Worm (Caenorhabditis elegans) whole organism, L3 larva: ENCODE results near the gene ugt-6.
A peak's percentile ranks its signal among the peaks of the same experiment; 100 is the strongest.

ENCODE experiments used
- R02D3.7 ChIP-seq: fragments of 150-350 bp; optimal IDR thresholded peaks from 2 replicates; lab custom pipeline; 2014; ENCODE audit warnings: missing biosample characterization, missing genetic modification characterization
- aly-2 ChIP-seq: fragments of 150-350 bp; optimal IDR thresholded peaks from 2 replicates; lab custom pipeline; 2014; ENCODE audit warnings: missing biosample characterization, missing genetic modification characterization
- ama-1 ChIP-seq: fragments of 150-350 bp; optimal IDR thresholded peaks from 2 replicates; lab custom pipeline; 2018
- ceh-16 ChIP-seq: sonication (generic microtip); optimal IDR thresholded peaks from 2 replicates; lab custom pipeline; 2017; ENCODE audit warnings: missing biosample characterization, missing genetic modification characterization
- ceh-28 ChIP-seq: fragments of 150-350 bp; optimal IDR thresholded peaks from 2 replicates; lab custom pipeline; 2014; ENCODE audit warnings: missing biosample characterization, missing genetic modification reagents, missing genetic modification characterization
- ceh-82 ChIP-seq: fragments of 150-350 bp; optimal IDR thresholded peaks from 2 replicates; lab custom pipeline; 2014; ENCODE audit warnings: missing biosample characterization, missing genetic modification characterization
- ceh-9 ChIP-seq: sonication (generic microtip); optimal IDR thresholded peaks from 2 replicates; lab custom pipeline; 2018; ENCODE audit warnings: missing biosample characterization, missing genetic modification characterization
- egl-27 ChIP-seq: sonication (generic microtip); optimal IDR thresholded peaks from 4 replicates; lab custom pipeline; 2017; ENCODE audit warnings: missing biosample characterization, missing genetic modification reagents, missing genetic modification characterization
- elt-1 ChIP-seq: fragments of 150-350 bp; optimal IDR thresholded peaks from 2 replicates; lab custom pipeline; 2014; ENCODE audit warnings: missing biosample characterization, missing genetic modification characterization
- elt-2 ChIP-seq: sonication (generic microtip); optimal IDR thresholded peaks from 2 replicates; lab custom pipeline; 2016; ENCODE audit warnings: missing genetic modification reagents, mild to moderate bottlenecking, missing genetic modification characterization, missing compliant biosample characterization
- elt-3 ChIP-seq, 3 experiments: fragments of 150-350 bp in 1 of 3; sonication (generic microtip) in 2 of 3; optimal IDR thresholded peaks; 2 replicates in 2 of 3; 4 replicates in 1 of 3; lab custom pipeline; 2014 to 2017; ENCODE audit warnings: missing biosample characterization in 3 of 3, missing genetic modification characterization in 3 of 3
- eor-1 ChIP-seq, 2 experiments: fragments of 150-350 bp; optimal IDR thresholded peaks; 2 replicates each; lab custom pipeline; 2014 to 2018; ENCODE audit warnings: missing biosample characterization in 2 of 2, missing genetic modification characterization in 2 of 2
- fkh-10 ChIP-seq: sonication (generic microtip); optimal IDR thresholded peaks from 2 replicates; lab custom pipeline; 2017; ENCODE audit warnings: missing biosample characterization, missing genetic modification reagents, missing genetic modification characterization
- fkh-2 ChIP-seq: fragments of 150-350 bp; optimal IDR thresholded peaks from 2 replicates; lab custom pipeline; 2014; ENCODE audit warnings: missing biosample characterization, missing genetic modification reagents, missing genetic modification characterization
- fos-1 ChIP-seq: fragments of 150-350 bp; optimal IDR thresholded peaks from 2 replicates; lab custom pipeline; 2014; ENCODE audit warnings: missing biosample characterization, missing genetic modification characterization
- hmg-11 ChIP-seq: sonication (generic microtip); optimal IDR thresholded peaks from 2 replicates; lab custom pipeline; 2016; ENCODE audit warnings: missing genetic modification characterization, missing compliant biosample characterization
- jun-1 ChIP-seq: fragments of 150-350 bp; optimal IDR thresholded peaks from 2 replicates; lab custom pipeline; 2014; ENCODE audit warnings: missing biosample characterization, missing genetic modification reagents, missing genetic modification characterization
- lin-15B ChIP-seq: fragments of 150-350 bp; optimal IDR thresholded peaks from 2 replicates; lab custom pipeline; 2014; ENCODE audit warnings: missing biosample characterization, missing genetic modification characterization
- lin-39 ChIP-seq: fragments of 150-350 bp; optimal IDR thresholded peaks from 2 replicates; lab custom pipeline; 2018; ENCODE audit warnings: missing biosample characterization, missing genetic modification reagents, missing genetic modification characterization
- lsy-12 ChIP-seq: sonication (generic microtip); optimal IDR thresholded peaks from 2 replicates; lab custom pipeline; 2016; ENCODE audit warnings: mild to moderate bottlenecking, missing genetic modification characterization, missing compliant biosample characterization
- mdl-1 ChIP-seq: fragments of 150-350 bp; optimal IDR thresholded peaks from 2 replicates; lab custom pipeline; 2014; ENCODE audit warnings: missing biosample characterization, missing genetic modification characterization
- mml-1 ChIP-seq: fragments of 150-350 bp; sonication (generic microtip); optimal IDR thresholded peaks from 3 replicates; lab custom pipeline; 2014; ENCODE audit warnings: missing biosample characterization, missing genetic modification characterization
- nfya-1 ChIP-seq: sonication (generic microtip); optimal IDR thresholded peaks from 2 replicates; lab custom pipeline; 2017; ENCODE audit warnings: missing genetic modification characterization, mild to moderate bottlenecking, missing compliant biosample characterization, antibody characterized with exemption, moderate library complexity; ENCODE audit not compliant: insufficient read depth
- nhr-11 ChIP-seq: fragments of 150-350 bp; optimal IDR thresholded peaks from 2 replicates; lab custom pipeline; 2014; ENCODE audit warnings: missing biosample characterization, missing genetic modification characterization
- nhr-12 ChIP-seq: fragments of 150-350 bp; optimal IDR thresholded peaks from 2 replicates; lab custom pipeline; 2014; ENCODE audit warnings: missing biosample characterization, missing genetic modification characterization
- nhr-23 ChIP-seq: fragments of 150-350 bp; optimal IDR thresholded peaks from 2 replicates; lab custom pipeline; 2014; ENCODE audit warnings: missing biosample characterization, missing genetic modification reagents, missing genetic modification characterization
- nhr-25 ChIP-seq: sonication (generic microtip); optimal IDR thresholded peaks from 2 replicates; lab custom pipeline; 2017; ENCODE audit warnings: missing biosample characterization, missing genetic modification characterization
- nhr-76 ChIP-seq: fragments of 150-350 bp; sonication (generic microtip); optimal IDR thresholded peaks from 5 replicates; lab custom pipeline; 2014; ENCODE audit warnings: missing biosample characterization, missing genetic modification characterization
- pha-4 ChIP-seq: fragments of 150-350 bp; optimal IDR thresholded peaks from 2 replicates; lab custom pipeline; 2014; ENCODE audit warnings: missing biosample characterization, missing genetic modification reagents, missing genetic modification characterization
- pqm-1 ChIP-seq: fragments of 150-350 bp; optimal IDR thresholded peaks from 2 replicates; lab custom pipeline; 2017; ENCODE audit warnings: missing biosample characterization, missing genetic modification characterization, inconsistent platforms
- skn-1 ChIP-seq: fragments of 150-350 bp; optimal IDR thresholded peaks from 2 replicates; lab custom pipeline; 2014; ENCODE audit warnings: missing biosample characterization, missing genetic modification characterization
- snpc-4 ChIP-seq: fragments of 150-350 bp; optimal IDR thresholded peaks from 2 replicates; lab custom pipeline; 2014; ENCODE audit warnings: missing biosample characterization, missing genetic modification characterization
- tbx-2 ChIP-seq: sonication (generic microtip); optimal IDR thresholded peaks from 2 replicates; lab custom pipeline; 2016; ENCODE audit warnings: mild to moderate bottlenecking, missing genetic modification characterization, missing compliant biosample characterization
- unc-62 ChIP-seq: fragments of 150-350 bp; sonication (generic microtip); optimal IDR thresholded peaks from 4 replicates; lab custom pipeline; 2014; ENCODE audit warnings: missing biosample characterization, missing genetic modification reagents, missing genetic modification characterization
- ztf-11 ChIP-seq: fragments of 150-350 bp; optimal IDR thresholded peaks from 2 replicates; lab custom pipeline; 2014; ENCODE audit warnings: missing biosample characterization, missing genetic modification characterization
- ztf-4 ChIP-seq: fragments of 150-350 bp; optimal IDR thresholded peaks from 2 replicates; lab custom pipeline; 2014; ENCODE audit warnings: missing biosample characterization, missing genetic modification characterization

Gene ugt-6

DNA sequence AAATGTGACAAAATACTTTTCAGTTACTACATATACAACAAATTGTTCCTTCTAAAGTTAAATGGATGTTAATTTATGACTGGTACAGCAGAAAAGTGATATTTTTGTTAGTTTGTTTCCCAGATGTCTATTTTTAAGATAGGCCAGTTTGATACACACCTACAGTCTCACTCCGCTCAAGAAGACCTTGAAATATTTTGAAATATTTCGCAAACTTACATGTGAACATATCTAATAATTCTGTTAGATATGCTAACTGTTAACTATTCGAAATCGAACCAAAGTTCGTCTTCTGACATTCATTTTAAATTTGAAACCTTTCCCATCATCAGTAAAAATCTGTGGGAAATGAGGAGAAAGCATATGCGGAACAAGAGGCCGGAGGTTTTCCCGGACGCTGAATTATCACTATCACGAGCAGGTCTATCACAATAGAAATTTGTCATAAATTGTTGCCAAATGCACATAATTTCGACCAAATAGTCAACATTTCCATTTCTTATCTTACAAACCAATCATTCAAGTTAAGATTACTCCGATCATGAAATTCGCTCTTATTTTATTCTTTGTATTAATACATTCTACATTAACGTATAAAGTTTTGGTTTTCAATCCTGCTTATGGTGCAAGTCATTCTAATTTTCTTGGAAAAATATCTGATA lies 21.9 kb upstream of the ugt-6 start, which contains the start of the genes ZC443.4 and ugt-18:
TSS of gene ZC443.4 (minus strand) at position 95 of the 662 bp plus-strand sequence.
TSS of gene ugt-18 (plus strand) at position 469 of the 662 bp plus-strand sequence.
- TF ChIP-seq elt-2 (tag; lab: Kevin White, UChicago) (peak; percentile 31), pqm-1 (peak; percentile 68), unc-62 (no peak), nhr-23 (tag; lab: Kevin White, UChicago) (no peak), jun-1 (peak; percentile 65)

DNA sequence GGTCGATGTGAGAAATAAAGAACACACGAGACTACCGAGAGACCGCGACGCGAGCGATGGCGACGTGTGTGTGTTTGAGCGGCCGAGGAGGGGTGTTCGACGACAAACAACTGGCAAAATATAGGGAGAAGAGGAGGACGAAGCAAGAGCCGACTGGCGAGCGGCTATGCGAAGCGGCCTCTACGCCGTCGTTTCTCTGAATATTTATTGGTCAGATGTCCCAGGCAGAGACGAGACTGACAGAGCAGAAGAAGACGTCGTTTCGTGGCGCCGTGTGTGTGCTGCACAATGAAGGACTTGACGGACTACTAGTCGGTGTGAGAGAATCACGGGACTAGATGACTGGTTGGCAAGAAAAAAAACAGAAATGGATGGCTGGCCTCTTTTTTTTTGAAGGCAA lies 21.1 kb upstream of the ugt-6 start:
- peak; percentile 73 for TF ChIP-seq nfya-1 (tag; lab: Kevin White, UChicago)
- no peak for TF ChIP-seq egl-27 (tag; lab: Kevin White, UChicago)
- TF ChIP-seq ztf-4 (tag; lab: Kevin White, UChicago), result no peak
- TF ChIP-seq fkh-2 (tag; lab: Kevin White, UChicago), result no peak
- TF ChIP-seq mdl-1 (tag; lab: Kevin White, UChicago), result peak; percentile 36
- no peak for TF ChIP-seq ztf-11 (tag; lab: Kevin White, UChicago)
- no peak for TF ChIP-seq aly-2 (tag; lab: Kevin White, UChicago)
- no peak for TF ChIP-seq eor-1 (tag; optimal IDR thresholded peaks at IDR 0.05; lab: Kevin White, UChicago)
- no peak for TF ChIP-seq ceh-9
- TF ChIP-seq ceh-82, result no peak
- peak; percentile 24 for TF ChIP-seq ama-1 (lab: Kevin White, UChicago)
- peak; percentile 25 for TF ChIP-seq fkh-10 (GFP tag; lab: Kevin White, UChicago)
- no peak for TF ChIP-seq jun-1
- TF ChIP-seq lin-39 (tag; lab: Kevin White, UChicago), result peak; percentile 84
- no peak for TF ChIP-seq ceh-28 (tag; lab: Kevin White, UChicago)
- TF ChIP-seq lin-15B, result peak; percentile 21

DNA sequence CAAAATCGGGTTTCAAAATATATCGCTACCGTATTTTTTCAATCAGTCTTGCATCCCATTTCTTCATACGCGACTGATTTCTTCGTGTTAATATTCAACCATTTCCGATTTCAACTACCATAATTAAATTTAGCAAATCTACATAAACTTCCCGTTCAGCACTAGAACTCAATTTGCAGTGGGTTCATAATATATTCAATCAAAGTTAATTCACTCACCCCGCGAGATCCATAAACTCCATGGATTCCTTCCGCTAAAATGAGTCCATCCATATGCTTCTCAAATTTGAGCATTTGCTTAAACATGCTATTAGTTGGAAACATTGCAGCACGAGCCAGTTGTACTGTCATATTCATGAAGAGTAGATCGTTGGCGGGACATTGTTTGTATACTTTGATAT lies 20.5 kb upstream of the ugt-6 start:
- no peak for TF ChIP-seq mdl-1 (tag; lab: Kevin White, UChicago)
- TF ChIP-seq jun-1, result no peak
- no peak for TF ChIP-seq ztf-4 (tag; lab: Kevin White, UChicago)
- TF ChIP-seq hmg-11 (tag; lab: Kevin White, UChicago), result no peak
- TF ChIP-seq ama-1 (lab: Kevin White, UChicago), result no peak
- no peak for TF ChIP-seq mml-1
- no peak for TF ChIP-seq R02D3.7 (tag; lab: Kevin White, UChicago)
- TF ChIP-seq elt-1 (tag; lab: Kevin White, UChicago), result no peak
- no peak for TF ChIP-seq aly-2 (tag; lab: Kevin White, UChicago)
- TF ChIP-seq elt-2 (tag; lab: Kevin White, UChicago), result no peak
- no peak for TF ChIP-seq elt-3 (tag; optimal IDR thresholded peaks at IDR 0.05; lab: Kevin White, UChicago)
- TF ChIP-seq, all 47 proteins: peak for 0

DNA sequence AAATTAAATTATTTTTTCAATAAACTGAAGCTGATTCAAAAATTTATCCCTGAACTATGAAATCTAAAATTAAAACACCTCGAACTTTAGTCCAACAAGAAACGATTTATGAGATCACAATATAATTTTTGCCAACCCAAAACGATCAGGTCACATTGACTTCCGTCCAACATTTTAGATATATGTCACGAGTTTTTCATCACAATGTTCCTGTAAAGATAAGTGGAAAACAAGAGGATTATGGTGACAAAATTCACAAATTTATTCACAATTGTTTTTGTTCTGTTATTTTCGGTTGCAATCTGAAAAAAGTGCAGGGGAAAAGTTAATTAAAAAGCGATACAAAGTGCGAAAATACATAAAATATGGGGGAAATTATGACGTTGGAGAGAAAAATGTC lies 18.6 kb upstream of the ugt-6 start:
- TF ChIP-seq nhr-23 (tag; lab: Kevin White, UChicago) (peak; percentile 53), fkh-2 (tag; lab: Kevin White, UChicago) (no peak)

DNA sequence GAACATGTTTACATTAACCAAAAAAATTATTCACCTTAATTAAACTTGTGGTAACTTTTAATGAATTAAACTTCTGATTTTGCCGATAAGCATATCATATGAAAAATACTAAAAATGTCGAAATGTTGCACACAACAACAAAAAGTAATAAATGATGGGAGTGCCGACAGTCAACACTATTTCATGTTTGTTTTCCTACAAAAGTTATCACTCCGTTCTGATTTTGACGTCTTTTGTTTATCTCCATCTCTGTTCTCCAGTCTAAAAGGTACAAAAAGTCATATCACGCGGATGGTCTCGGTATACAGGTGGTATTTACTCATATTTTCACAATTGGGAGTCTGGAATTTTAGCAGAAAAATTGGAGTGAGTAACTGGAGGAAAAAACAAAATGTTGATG lies 17.4 kb upstream of the ugt-6 start:
- TF ChIP-seq pha-4 (tag; lab: Kevin White, UChicago) (peak; percentile 89), elt-1 (tag; lab: Kevin White, UChicago) (no peak), pqm-1 (peak; percentile 33)
- TF ChIP-seq, all 47 proteins: peak for 2

DNA sequence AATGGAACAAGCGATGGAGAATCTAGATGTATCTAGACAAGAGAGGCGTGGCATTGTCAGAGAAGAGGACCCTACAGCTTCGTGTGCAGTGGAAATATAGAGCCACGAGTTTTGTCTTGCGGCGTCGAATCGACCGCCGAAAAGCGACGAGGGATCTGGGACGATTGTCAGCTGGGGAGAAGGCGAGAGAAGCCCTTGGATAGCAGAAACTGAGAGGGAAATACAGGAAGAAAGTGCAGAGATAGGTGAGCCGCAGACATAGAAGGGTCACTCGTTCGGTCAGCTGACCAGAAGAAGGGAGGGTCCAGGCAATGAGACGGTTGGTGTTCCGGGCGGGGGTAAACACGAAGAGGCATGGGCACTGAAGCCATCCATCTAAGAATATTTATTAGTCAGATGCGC lies 16.5 kb upstream of the ugt-6 start:
- TF ChIP-seq nfya-1 (tag; lab: Kevin White, UChicago) (peak; percentile 80), lin-39 (tag; lab: Kevin White, UChicago) (peak; percentile 78), snpc-4 (tag; lab: Kevin White, UChicago) (peak; percentile 71), elt-3 (tag; optimal IDR thresholded peaks at IDR 0.05; lab: Kevin White, UChicago) (no peak), fkh-2 (tag; lab: Kevin White, UChicago) (peak; percentile 32), ztf-11 (tag; lab: Kevin White, UChicago) (no peak), ceh-16 (tag; lab: Kevin White, UChicago) (no peak), fkh-10 (GFP tag; lab: Kevin White, UChicago) (peak; percentile 60), ztf-4 (tag; lab: Kevin White, UChicago) (no peak), ceh-28 (tag; lab: Kevin White, UChicago) (peak; percentile 38), nhr-25 (tag; lab: Kevin White, UChicago) (no peak), lin-15B (peak; percentile 37), fos-1 (tag; lab: Kevin White, UChicago) (no peak), tbx-2 (tag; lab: Kevin White, UChicago) (peak; percentile 50), mml-1 (no peak), pqm-1 (no peak), egl-27 (tag; lab: Kevin White, UChicago) (no peak), aly-2 (tag; lab: Kevin White, UChicago) (no peak), nhr-76 (tag; lab: Kevin White, UChicago) (no peak), nhr-11 (tag; lab: Kevin White, UChicago) (peak; percentile 13), pha-4 (tag; lab: Kevin White, UChicago) (peak; percentile 75), hmg-11 (tag; lab: Kevin White, UChicago) (peak; percentile 81), mdl-1 (tag; lab: Kevin White, UChicago) (no peak), nhr-23 (tag; lab: Kevin White, UChicago) (peak; percentile 17), skn-1 (tag; lab: Kevin White, UChicago) (peak; percentile 12), lsy-12 (tag; lab: Kevin White, UChicago) (peak; percentile 14), nhr-12 (tag; lab: Kevin White, UChicago) (no peak)
